Fruit fly (Drosophila melanogaster) whole organism, embryonic: ENCODE results near the gene CG7551.

Experiments used
- Ada2b ChIP-seq: fragments of 200-800 bp; sonication (Bioruptor generic); IDR thresholded peaks from 2 replicates; pipeline ENCODE4 v1.3.6; 2022; ENCODE audit warnings: missing biosample characterization, missing genetic modification characterization
- CG1024 ChIP-seq: fragments of 200-800 bp; sonication (Bioruptor generic); IDR thresholded peaks from 2 replicates; pipeline ENCODE4 v1.3.6; 2022; ENCODE audit warnings: missing biosample characterization, missing genetic modification characterization
- CG11085 ChIP-seq: fragments of 200-800 bp; sonication (Bioruptor generic); IDR thresholded peaks from 2 replicates; pipeline ENCODE4 v1.3.6; 2022; ENCODE audit warnings: missing biosample characterization, missing genetic modification characterization
- CG11247 ChIP-seq: fragments of 200-800 bp; sonication (Bioruptor generic); IDR thresholded peaks from 2 replicates; pipeline ENCODE4 v1.3.6; 2022; ENCODE audit warnings: missing biosample characterization, missing genetic modification characterization
- CG14441 ChIP-seq: fragments of 200-800 bp; sonication (Bioruptor generic); IDR thresholded peaks from 2 replicates; pipeline ENCODE4 v1.3.6; 2022; ENCODE audit warnings: missing biosample characterization, missing genetic modification characterization
- CG15601 ChIP-seq: fragments of 200-800 bp; sonication (Bioruptor generic); optimal IDR thresholded peaks from 3 replicates; lab custom pipeline; 2019; ENCODE audit warnings: missing biosample characterization, mild to moderate bottlenecking, missing genetic modification characterization, moderate library complexity
- CG17802 ChIP-seq: fragments of 200-800 bp; sonication (Bioruptor generic); optimal IDR thresholded peaks from 2 replicates; lab custom pipeline; 2018; ENCODE audit warnings: missing biosample characterization, mild to moderate bottlenecking, missing genetic modification characterization, moderate library complexity
- CG32532 ChIP-seq: fragments of 200-800 bp; sonication (Bioruptor generic); IDR thresholded peaks from 2 replicates; pipeline ENCODE4 v1.3.6; 2022; ENCODE audit warnings: missing biosample characterization, missing genetic modification characterization
- CG33557 ChIP-seq: fragments of 200-800 bp; sonication (Bioruptor generic); optimal IDR thresholded peaks from 2 replicates; lab custom pipeline; 2019; ENCODE audit warnings: missing biosample characterization, mild to moderate bottlenecking, missing genetic modification characterization, moderate library complexity
- CG4424 ChIP-seq: fragments of 200-800 bp; sonication (Bioruptor generic); optimal IDR thresholded peaks from 3 replicates; lab custom pipeline; 2016; ENCODE audit warnings: missing biosample characterization, missing genetic modification characterization
- CG5180 ChIP-seq: fragments of 200-800 bp; sonication (Bioruptor generic); optimal IDR thresholded peaks from 3 replicates; lab custom pipeline; 2017; ENCODE audit warnings: missing biosample characterization, missing genetic modification characterization, mild to moderate bottlenecking, moderate library complexity, missing genetic modification reagents
- CG6683 ChIP-seq: fragments of 200-800 bp; sonication (Bioruptor generic); optimal IDR thresholded peaks from 2 replicates; lab custom pipeline; 2017; ENCODE audit warnings: missing biosample characterization, mild to moderate bottlenecking, missing genetic modification characterization, missing genetic modification reagents
- CG6765 ChIP-seq: fragments of 200-800 bp; sonication (Bioruptor generic); optimal IDR thresholded peaks from 3 replicates; lab custom pipeline; 2017; ENCODE audit warnings: missing biosample characterization, mild to moderate bottlenecking, missing genetic modification characterization
- CG6791 ChIP-seq: fragments of 200-800 bp; sonication (Bioruptor generic); IDR thresholded peaks from 3 replicates; pipeline ENCODE4 v1.3.6; 2022; ENCODE audit warnings: missing biosample characterization, missing genetic modification characterization; ENCODE audit not compliant: partially characterized antibody
- CG7556 ChIP-seq: fragments of 200-800 bp; sonication (Bioruptor generic); optimal IDR thresholded peaks from 2 replicates; lab custom pipeline; 2017; ENCODE audit warnings: missing biosample characterization, mild to moderate bottlenecking, missing genetic modification characterization
- CG8089 ChIP-seq: fragments of 200-800 bp; sonication (Bioruptor generic); optimal IDR thresholded peaks from 3 replicates; lab custom pipeline; 2016; ENCODE audit warnings: missing biosample characterization, missing genetic modification characterization
- Dip3 ChIP-seq: fragments of 200-800 bp; sonication (Bioruptor generic); optimal IDR thresholded peaks from 3 replicates; lab custom pipeline; 2016; ENCODE audit warnings: missing biosample characterization, missing genetic modification characterization
- Elba2 ChIP-seq: fragments of 200-800 bp; sonication (Bioruptor generic); optimal IDR thresholded peaks from 3 replicates; lab custom pipeline; 2016; ENCODE audit warnings: missing biosample characterization, missing genetic modification characterization
- Ets65A ChIP-seq: fragments of 200-800 bp; sonication (Bioruptor generic); peaks from one replicate; lab custom pipeline; 2016; ENCODE audit warnings: missing biosample characterization, missing genetic modification characterization
- HHEX ChIP-seq: fragments of 200-800 bp; sonication (Bioruptor generic); optimal IDR thresholded peaks from 3 replicates; lab custom pipeline; 2017; ENCODE audit warnings: missing biosample characterization, mild to moderate bottlenecking, missing genetic modification characterization, missing genetic modification reagents
- HLH3B ChIP-seq: fragments of 200-800 bp; sonication (Bioruptor generic); IDR thresholded peaks from 2 replicates; pipeline ENCODE4 v1.3.6; 2022; ENCODE audit warnings: missing biosample characterization, missing genetic modification characterization
- HLH4C ChIP-seq: fragments of 200-800 bp; sonication (Bioruptor generic); IDR thresholded peaks from 3 replicates; pipeline ENCODE4 v1.3.6; 2022; ENCODE audit warnings: missing biosample characterization, missing genetic modification characterization; ENCODE audit not compliant: partially characterized antibody
- Hr39 ChIP-seq: fragments of >200 bp; optimal IDR thresholded peaks from 2 replicates; lab custom pipeline; 2017
- Med ChIP-seq: fragments of 200-800 bp; sonication (Bioruptor generic); peaks from one replicate; lab custom pipeline; 2016; ENCODE audit warnings: missing biosample characterization, missing genetic modification characterization, mild to moderate bottlenecking, inconsistent platforms, moderate library complexity
- Poxn ChIP-seq: fragments of 200-800 bp; sonication (Bioruptor generic); IDR thresholded peaks from 2 replicates; pipeline ENCODE4 v1.3.6; 2022; ENCODE audit warnings: missing biosample characterization, missing genetic modification characterization
- TFAM ChIP-seq: fragments of 200-800 bp; sonication (Bioruptor generic); optimal IDR thresholded peaks from 2 replicates; lab custom pipeline; 2017; ENCODE audit warnings: missing biosample characterization, missing genetic modification characterization, inconsistent platforms
- Usf ChIP-seq: fragments of 200-800 bp; sonication (Bioruptor generic); optimal IDR thresholded peaks from 2 replicates; lab custom pipeline; 2017; ENCODE audit warnings: missing genotype, missing biosample characterization, missing genetic modification characterization
- Vsx1 ChIP-seq: fragments of 200-800 bp; sonication (Bioruptor generic); optimal IDR thresholded peaks from 2 replicates; lab custom pipeline; 2017; ENCODE audit warnings: missing biosample characterization, mild to moderate bottlenecking, missing genetic modification characterization, missing genetic modification reagents
- dati ChIP-seq: fragments of 200-800 bp; sonication (Bioruptor generic); IDR thresholded peaks from 2 replicates; pipeline ENCODE4 v1.3.6; 2022; ENCODE audit warnings: missing biosample characterization, missing genetic modification characterization
- dimm ChIP-seq: fragments of 200-800 bp; sonication (Bioruptor generic); IDR thresholded peaks from 2 replicates; pipeline ENCODE4 v1.3.6; 2022; ENCODE audit warnings: missing biosample characterization, missing genetic modification characterization
- dysf ChIP-seq: fragments of 200-800 bp; sonication (Bioruptor generic); IDR thresholded peaks from 3 replicates; pipeline ENCODE4 v1.3.6; 2022; ENCODE audit warnings: missing biosample characterization, missing genetic modification characterization
- esg ChIP-seq: fragments of 200-800 bp; sonication (Bioruptor generic); conservative IDR thresholded peaks from 2 replicates; pipeline ENCODE4 v1.3.6; 2022; ENCODE audit warnings: missing biosample characterization, missing genetic modification characterization
- gt ChIP-seq: fragments of 200-800 bp; sonication (Bioruptor generic); IDR thresholded peaks from 2 replicates; pipeline ENCODE4 v1.3.6; 2022; ENCODE audit warnings: missing biosample characterization, missing genetic modification characterization
- ham ChIP-seq: fragments of 200-800 bp; sonication (Bioruptor generic); IDR thresholded peaks from 2 replicates; pipeline ENCODE4 v1.3.6; 2022; ENCODE audit warnings: missing biosample characterization, missing genetic modification characterization
- hbn ChIP-seq: fragments of 200-800 bp; sonication (Bioruptor generic); IDR thresholded peaks from 2 replicates; pipeline ENCODE4 v1.3.6; 2022; ENCODE audit warnings: missing biosample characterization, missing genetic modification characterization; ENCODE audit not compliant: partially characterized antibody
- hkb ChIP-seq, 2 experiments: fragments of 200-800 bp in 1 of 2; fragments of >200 bp in 1 of 2; sonication (Bioruptor generic) in 1 of 2; IDR thresholded peaks in 1 of 2; optimal IDR thresholded peaks in 1 of 2; 2 replicates each; pipeline versions ENCODE4 v1.3.6 to Lab custom; 2017 to 2022; ENCODE audit warnings: missing biosample characterization in 1 of 2, missing genetic modification characterization in 1 of 2
- knrl ChIP-seq: fragments of 200-800 bp; sonication (Bioruptor generic); IDR thresholded peaks from 3 replicates; pipeline ENCODE4 v1.3.6; 2022; ENCODE audit warnings: missing biosample characterization, missing genetic modification characterization; ENCODE audit not compliant: partially characterized antibody
- lab ChIP-seq: fragments of 200-800 bp; sonication (Bioruptor generic); optimal IDR thresholded peaks from 3 replicates; lab custom pipeline; 2017; ENCODE audit warnings: missing biosample characterization, missing genetic modification characterization, mild to moderate bottlenecking, moderate library complexity, missing genetic modification reagents
- lilli ChIP-seq: fragments of 200-800 bp; sonication (Bioruptor generic); optimal IDR thresholded peaks from 3 replicates; lab custom pipeline; 2016; ENCODE audit warnings: missing biosample characterization, missing genetic modification characterization
- lov ChIP-seq, 2 experiments: fragments of 200-800 bp in 1 of 2; fragments of >200 bp in 1 of 2; sonication (Bioruptor generic) in 1 of 2; IDR thresholded peaks in 1 of 2; optimal IDR thresholded peaks in 1 of 2; 2 replicates in 1 of 2; 3 replicates in 1 of 2; pipeline versions ENCODE4 v1.3.6 to Lab custom; 2017 to 2022; ENCODE audit warnings: missing biosample characterization in 1 of 2, missing genetic modification characterization in 1 of 2
- onecut ChIP-seq: fragments of 200-800 bp; sonication (Bioruptor generic); IDR thresholded peaks from 2 replicates; pipeline ENCODE4 v1.3.6; 2022; ENCODE audit warnings: missing biosample characterization, missing genetic modification characterization
- phol ChIP-seq: fragments of 200-800 bp; sonication (Bioruptor generic); optimal IDR thresholded peaks from 3 replicates; lab custom pipeline; 2018; ENCODE audit warnings: missing biosample characterization, mild to moderate bottlenecking, missing genetic modification characterization, moderate library complexity
- psq ChIP-seq: fragments of 200-800 bp; sonication (Bioruptor generic); optimal IDR thresholded peaks from 2 replicates; lab custom pipeline; 2017; ENCODE audit warnings: missing biosample characterization, missing genetic modification characterization
- scrt ChIP-seq: fragments of 200-800 bp; sonication (Bioruptor generic); optimal IDR thresholded peaks from 2 replicates; lab custom pipeline; 2018; ENCODE audit warnings: missing biosample characterization, mild to moderate bottlenecking, missing genetic modification characterization, moderate library complexity
- sens-2 ChIP-seq: fragments of 200-800 bp; sonication (Bioruptor generic); IDR thresholded peaks from 2 replicates; pipeline ENCODE4 v1.3.6; 2022; ENCODE audit warnings: missing biosample characterization, missing genetic modification characterization
- sug ChIP-seq: fragments of 200-800 bp; optimal IDR thresholded peaks from 2 replicates; lab custom pipeline; 2019; ENCODE audit warnings: missing biosample characterization, mild to moderate bottlenecking, missing genetic modification characterization, moderate library complexity
- trem ChIP-seq: fragments of 200-800 bp; optimal IDR thresholded peaks from 3 replicates; lab custom pipeline; 2019; ENCODE audit warnings: missing biosample characterization, mild to moderate bottlenecking, missing genetic modification characterization, moderate library complexity
- zfh1 ChIP-seq: fragments of 200-800 bp; sonication (Bioruptor generic); IDR thresholded peaks from 3 replicates; pipeline ENCODE4 v1.3.6; 2022; ENCODE audit warnings: missing biosample characterization, missing genetic modification characterization

The CG7551 gene

DNA sequence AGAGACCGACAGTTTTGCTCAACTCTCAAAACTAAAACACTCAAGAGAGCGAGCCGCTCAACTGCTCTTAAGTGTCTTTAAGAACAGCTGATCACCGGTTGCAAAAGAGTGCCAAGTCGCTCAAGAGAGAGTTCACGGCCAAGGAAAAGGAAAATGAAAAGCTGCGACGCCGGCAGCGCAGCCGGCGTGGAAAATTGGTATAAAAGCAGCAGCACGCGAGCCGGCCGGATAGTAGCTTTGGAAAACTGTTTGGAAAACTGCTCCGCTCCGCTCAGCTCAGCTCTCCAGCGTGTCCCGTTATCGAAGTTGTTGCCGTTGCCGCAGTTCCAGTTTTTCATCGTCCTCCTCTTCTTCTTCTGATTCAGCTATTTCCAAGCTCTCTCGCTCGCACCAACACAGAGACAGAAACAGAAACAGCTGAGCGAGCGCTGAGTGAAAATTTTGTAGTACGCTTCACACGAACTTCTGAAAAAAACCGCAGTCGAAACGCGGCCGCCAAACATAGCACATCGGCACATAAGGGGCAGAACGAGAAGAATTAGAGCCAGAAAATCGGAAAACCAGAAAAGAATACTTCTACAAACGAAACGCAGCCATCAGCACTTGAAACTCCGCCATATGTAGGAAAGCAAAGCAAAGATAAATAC is 29.2 kb downstream of the CG7551 start, which contains the start of gene chrb (continued):
- TF ChIP-seq CG1024 (GFP tag; lab: Robert Waterston, UW) (0 out of 2 replicates have a peak, but pooled peaks have one; percentile 30), Poxn (GFP tag; lab: Robert Waterston, UW) (no peak), dati (GFP tag; lab: Robert Waterston, UW) (no peak), zfh1 (0 out of 3 replicates have a peak, but pooled peaks have one; percentile 44), CG5180 (GFP tag; lab: Kevin White, UChicago) (peak; percentile 63), HLH3B (GFP tag; lab: Robert Waterston, UW) (peak; percentile 39; the same call in 1 of the 2 replicates), HLH4C (GFP tag; lab: Robert Waterston, UW) (peak; percentile 40; the same call in 1 of the 3 replicates), phol (tag; lab: Kevin White, UChicago) (no peak), CG6791 (GFP tag; lab: Robert Waterston, UW) (peak; percentile 71; the same call in 1 of the 3 replicates), CG33557 (GFP tag; lab: Kevin White, UChicago) (peak; percentile 54), CG11085 (GFP tag; lab: Robert Waterston, UW) (no peak), psq (GFP tag; lab: Kevin White, UChicago) (peak; percentile 77), Usf (GFP tag; lab: Kevin White, UChicago) (no peak), scrt (GFP tag; lab: Kevin White, UChicago) (peak; percentile 69), lov (optimal IDR thresholded peaks at IDR 0.05; lab: Kevin White, UChicago) (no peak), lov (GFP tag; IDR thresholded peaks at IDR 0.05; lab: Robert Waterston, UW) (peak; percentile 80; the same call in 2 of the 3 replicates), CG15601 (tag; lab: Kevin White, UChicago) (no peak), CG7556 (GFP tag; lab: Kevin White, UChicago) (no peak), Dip3 (no peak), dimm (GFP tag; lab: Robert Waterston, UW) (no peak), trem (tag; lab: Kevin White, UChicago) (peak; percentile 27), Ets65A (GFP tag; lab: Kevin White, UChicago) (no peak), CG17802 (peak; percentile 41), lab (GFP tag; lab: Kevin White, UChicago) (peak; percentile 79), CG6683 (GFP tag; lab: Kevin White, UChicago) (no peak), Hr39 (lab: Kevin White, UChicago) (no peak), CG4424 (GFP tag; lab: Kevin White, UChicago) (peak; percentile 29), hbn (peak; percentile 49), CG11247 (GFP tag; lab: Robert Waterston, UW) (peak; percentile 39; the same call in 1 of the 2 replicates), Med (GFP tag; lab: Kevin White, UChicago) (peak; percentile 95), Elba2 (GFP tag; lab: Kevin White, UChicago) (no peak), TFAM (GFP tag; lab: Kevin White, UChicago) (no peak), CG8089 (GFP tag; lab: Kevin White, UChicago) (peak; percentile 35), CG6765 (peak; percentile 61), esg (GFP tag; lab: Robert Waterston, UW) (no peak), CG32532 (peak; percentile 59; the same call in 1 of the 2 replicates), dysf (GFP tag; lab: Robert Waterston, UW) (peak; percentile 33; the same call in 1 of the 3 replicates), sens-2 (0 out of 2 replicates have a peak, but pooled peaks have one; percentile 8), sug (tag; lab: Kevin White, UChicago) (peak; percentile 37), gt (GFP tag; lab: Robert Waterston, UW) (no peak), onecut (GFP tag; lab: Robert Waterston, UW) (peak; percentile 41; the same call in 1 of the 2 replicates), hkb (optimal IDR thresholded peaks at IDR 0.05; lab: Kevin White, UChicago) (no peak), hkb (GFP tag; IDR thresholded peaks at IDR 0.05; lab: Robert Waterston, UW) (peak; percentile 73), CG14441 (GFP tag; lab: Robert Waterston, UW) (no peak), lilli (peak; percentile 69), ham (GFP tag; lab: Robert Waterston, UW) (no peak), Vsx1 (peak; percentile 47), knrl (GFP tag; lab: Robert Waterston, UW) (peak; percentile 50; the same call in 2 of the 3 replicates), HHEX (peak; percentile 64), Ada2b (GFP tag; lab: Robert Waterston, UW) (no peak)
